Worm (Caenorhabditis elegans) whole organism, midembryonic: ENCODE results near the gene sra-6.

ENCODE experiments used
- T22C8.4 ChIP-seq: fragments of 200-800 bp; sonication (Bioruptor generic); IDR thresholded peaks from 2 replicates; pipeline ENCODE4 v1.3.6; 2022; ENCODE audit warnings: missing genetic modification characterization, missing compliant biosample characterization
- cog-1 ChIP-seq: sonication (generic microtip); optimal IDR thresholded peaks from 2 replicates; lab custom pipeline; 2016; ENCODE audit warnings: missing genetic modification characterization, missing compliant biosample characterization
- flt-1 ChIP-seq: fragments of 200-800 bp; sonication (Bioruptor generic); IDR thresholded peaks from 2 replicates; pipeline ENCODE4 v1.3.6; 2022; ENCODE audit warnings: missing genetic modification characterization, missing compliant biosample characterization
- klf-2 ChIP-seq: fragments of 200-800 bp; sonication (Bioruptor generic); conservative IDR thresholded peaks from 2 replicates; pipeline ENCODE4 v1.3.6; 2022; ENCODE audit warnings: missing genetic modification reagents, missing genetic modification characterization, missing compliant biosample characterization
- med-1 ChIP-seq: sonication (generic microtip); optimal IDR thresholded peaks from 2 replicates; lab custom pipeline; 2017; ENCODE audit warnings: missing genetic modification characterization, mild to moderate bottlenecking, missing compliant biosample characterization, antibody characterized with exemption, missing genetic modification reagents; ENCODE audit not compliant: insufficient read depth
- ref-1 ChIP-seq: fragments of 200-800 bp; sonication (Bioruptor generic); conservative IDR thresholded peaks from 2 replicates; pipeline ENCODE4 v1.3.6; 2022; ENCODE audit warnings: missing genetic modification reagents, missing genetic modification characterization, missing compliant biosample characterization
- tab-1 ChIP-seq: fragments of 200-800 bp; sonication (Bioruptor generic); IDR thresholded peaks from 2 replicates; pipeline ENCODE4 v1.3.6; 2022; ENCODE audit warnings: missing genetic modification characterization, missing compliant biosample characterization
- ztf-23 ChIP-seq: fragments of 200-800 bp; sonication (Bioruptor generic); IDR thresholded peaks from 2 replicates; pipeline ENCODE4 v1.3.6; 2022; ENCODE audit warnings: missing genetic modification reagents, missing genetic modification characterization, missing compliant biosample characterization
- ztf-29 ChIP-seq: fragments of 200-800 bp; sonication (Bioruptor generic); IDR thresholded peaks from 2 replicates; pipeline ENCODE4 v1.3.6; 2022; ENCODE audit warnings: missing genetic modification reagents, missing genetic modification characterization, missing compliant biosample characterization

sra-6 gene

DNA sequence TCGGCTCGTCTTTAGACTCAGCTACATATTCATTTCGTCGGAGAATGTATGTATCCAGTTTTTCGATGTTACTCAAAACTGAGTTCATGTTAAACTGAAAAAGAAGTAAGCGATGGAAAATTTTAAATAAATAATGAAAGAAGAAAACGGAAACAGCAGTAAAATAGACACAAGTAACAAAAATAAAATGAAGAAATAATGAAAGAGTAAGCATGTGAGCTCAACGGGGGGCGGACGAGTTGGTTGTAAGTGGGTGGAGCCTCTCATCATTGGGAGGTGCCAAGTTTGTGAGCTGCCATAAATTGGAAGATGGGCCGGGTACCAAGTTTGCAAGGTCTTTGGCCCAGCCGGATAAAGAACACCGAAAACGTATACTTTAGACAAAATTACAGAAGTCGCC, 32.8 kb upstream of the sra-6 start, which contains the start of gene wee-1.1:
wee-1.1 (minus strand) TSS at position 101 of the 400 bp plus-strand sequence.
- TF ChIP-seq ref-1 (GFP tag; lab: Robert Waterston, UW) (no peak), klf-2 (GFP tag; lab: Robert Waterston, UW) (no peak), ztf-29 (GFP tag; lab: Robert Waterston, UW) (no peak), cog-1 (tag; lab: Kevin White, UChicago) (no peak), flt-1 (GFP tag; lab: Robert Waterston, UW) (no peak), med-1 (GFP tag; lab: Kevin White, UChicago) (no peak), ztf-23 (GFP tag; lab: Robert Waterston, UW) (no peak), T22C8.4 (GFP tag; lab: Robert Waterston, UW) (no peak), tab-1 (GFP tag; lab: Robert Waterston, UW) (no peak)

- TF ChIP-seq T22C8.4 (GFP tag; lab: Robert Waterston, UW) (no peak), ztf-23 (GFP tag; lab: Robert Waterston, UW) (no peak), klf-2 (GFP tag; lab: Robert Waterston, UW) (no peak), med-1 (GFP tag; lab: Kevin White, UChicago) (no peak), ztf-29 (GFP tag; lab: Robert Waterston, UW) (no peak), tab-1 (GFP tag; lab: Robert Waterston, UW) (no peak), cog-1 (tag; lab: Kevin White, UChicago) (no peak), ref-1 (GFP tag; lab: Robert Waterston, UW) (no peak), flt-1 (GFP tag; lab: Robert Waterston, UW) (no peak)
Measured at ce11 chrII:9577630-9578029, 27.0 kb upstream of the sra-6 start.

ce11 chrII:9576707-9577106, 26.1 kb upstream of the sra-6 start:
- TF ChIP-seq ref-1 (GFP tag; lab: Robert Waterston, UW) (no peak), klf-2 (GFP tag; lab: Robert Waterston, UW) (no peak), cog-1 (tag; lab: Kevin White, UChicago) (no peak), med-1 (GFP tag; lab: Kevin White, UChicago) (no peak), tab-1 (GFP tag; lab: Robert Waterston, UW) (no peak), ztf-29 (GFP tag; lab: Robert Waterston, UW) (no peak), flt-1 (GFP tag; lab: Robert Waterston, UW) (no peak), T22C8.4 (GFP tag; lab: Robert Waterston, UW) (no peak), ztf-23 (GFP tag; lab: Robert Waterston, UW) (no peak)

ce11 chrII:9575670-9576069, 25.1 kb upstream of the sra-6 start, which contains the start of gene exc-7:
Gene exc-7, plus strand, starts transcription at chrII:9575970.
- no peak for TF ChIP-seq med-1 (GFP tag; lab: Kevin White, UChicago)
- no peak for TF ChIP-seq T22C8.4 (GFP tag; lab: Robert Waterston, UW)
- no peak for TF ChIP-seq ref-1 (GFP tag; lab: Robert Waterston, UW)
- no peak for TF ChIP-seq ztf-23 (GFP tag; lab: Robert Waterston, UW)
- TF ChIP-seq cog-1 (tag; lab: Kevin White, UChicago): no peak
- TF ChIP-seq ztf-29 (GFP tag; lab: Robert Waterston, UW): no peak
- no peak for TF ChIP-seq flt-1 (GFP tag; lab: Robert Waterston, UW)

- TF ChIP-seq klf-2 (GFP tag; lab: Robert Waterston, UW): no peak
- no peak for TF ChIP-seq med-1 (GFP tag; lab: Kevin White, UChicago)
- no peak for TF ChIP-seq ref-1 (GFP tag; lab: Robert Waterston, UW)
- no peak for TF ChIP-seq cog-1 (tag; lab: Kevin White, UChicago)
- no peak for TF ChIP-seq ztf-29 (GFP tag; lab: Robert Waterston, UW)
- TF ChIP-seq flt-1 (GFP tag; lab: Robert Waterston, UW): no peak
- no peak for TF ChIP-seq tab-1 (GFP tag; lab: Robert Waterston, UW)
- TF ChIP-seq T22C8.4 (GFP tag; lab: Robert Waterston, UW): no peak
- no peak for TF ChIP-seq ztf-23 (GFP tag; lab: Robert Waterston, UW)
Measured at ce11 chrII:9574406-9574805, 23.8 kb upstream of the sra-6 start.

- TF ChIP-seq ztf-29 (GFP tag; lab: Robert Waterston, UW): no peak
- TF ChIP-seq flt-1 (GFP tag; lab: Robert Waterston, UW): no peak
- TF ChIP-seq tab-1 (GFP tag; lab: Robert Waterston, UW): no peak
- TF ChIP-seq T22C8.4 (GFP tag; lab: Robert Waterston, UW): no peak
- TF ChIP-seq med-1 (GFP tag; lab: Kevin White, UChicago): no peak
- TF ChIP-seq cog-1 (tag; lab: Kevin White, UChicago): no peak
- no peak for TF ChIP-seq ztf-23 (GFP tag; lab: Robert Waterston, UW)
- TF ChIP-seq ref-1 (GFP tag; lab: Robert Waterston, UW): no peak
- TF ChIP-seq klf-2 (GFP tag; lab: Robert Waterston, UW): no peak
Measured at ce11 chrII:9573412-9573811, 22.8 kb upstream of the sra-6 start.

- peak; percentile 97 for TF ChIP-seq tab-1 (GFP tag; lab: Robert Waterston, UW)
- TF ChIP-seq med-1 (GFP tag; lab: Kevin White, UChicago): peak; percentile 47
- TF ChIP-seq klf-2 (GFP tag; lab: Robert Waterston, UW): peak; percentile 83
- peak; percentile 97 for TF ChIP-seq flt-1 (GFP tag; lab: Robert Waterston, UW)
- peak; percentile 83 for TF ChIP-seq ztf-29 (GFP tag; lab: Robert Waterston, UW)
- TF ChIP-seq ref-1 (GFP tag; lab: Robert Waterston, UW): peak; percentile 93
- peak; percentile 89 for TF ChIP-seq T22C8.4 (GFP tag; lab: Robert Waterston, UW)
- TF ChIP-seq cog-1 (tag; lab: Kevin White, UChicago): peak; percentile 61
- peak; percentile 92 for TF ChIP-seq ztf-23 (GFP tag; lab: Robert Waterston, UW)
Measured at ce11 chrII:9566045-9566444, 15.4 kb upstream of the sra-6 start.

DNA sequence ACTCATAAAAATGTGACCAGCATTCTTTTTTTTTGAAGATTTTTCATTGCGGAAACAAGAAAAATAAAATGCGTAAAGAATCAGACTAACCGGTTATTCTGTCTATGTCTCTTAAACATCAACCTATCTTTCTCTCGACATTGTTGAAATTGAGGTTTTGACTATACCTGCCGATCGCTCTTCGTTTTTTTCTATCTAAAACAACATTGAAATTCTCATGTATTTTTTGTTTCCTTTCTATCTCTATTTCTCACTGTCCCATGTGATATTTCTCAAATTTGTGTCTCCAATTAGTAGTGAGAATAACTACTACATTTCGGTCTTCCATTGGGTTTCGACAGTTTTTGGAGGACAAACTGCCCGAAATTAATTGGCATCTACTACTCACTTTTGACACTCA, 10.3 kb upstream of the sra-6 start:
- TF ChIP-seq klf-2 (GFP tag; lab: Robert Waterston, UW) (no peak), cog-1 (tag; lab: Kevin White, UChicago) (no peak), tab-1 (GFP tag; lab: Robert Waterston, UW) (no peak), T22C8.4 (GFP tag; lab: Robert Waterston, UW) (no peak), ztf-29 (GFP tag; lab: Robert Waterston, UW) (no peak), med-1 (GFP tag; lab: Kevin White, UChicago) (no peak), ztf-23 (GFP tag; lab: Robert Waterston, UW) (no peak), flt-1 (GFP tag; lab: Robert Waterston, UW) (no peak), ref-1 (GFP tag; lab: Robert Waterston, UW) (no peak)
